Worm (Caenorhabditis elegans) whole organism, late embryonic: Measurements from ENCODE around the gene sek-1.

Source experiments
- C08G9.2 ChIP-seq: sonication (generic microtip); optimal IDR thresholded peaks from 2 replicates; lab custom pipeline; 2016; ENCODE audit warnings: mild to moderate bottlenecking, missing genetic modification characterization, moderate library complexity, missing compliant biosample characterization
- F13H6.1 ChIP-seq: sonication (generic microtip); optimal IDR thresholded peaks from 2 replicates; lab custom pipeline; 2016; ENCODE audit warnings: missing genetic modification characterization, missing compliant biosample characterization
- K02D7.2 ChIP-seq: sonication (generic microtip); optimal IDR thresholded peaks from 2 replicates; lab custom pipeline; 2017; ENCODE audit warnings: mild to moderate bottlenecking, missing genetic modification characterization, missing compliant biosample characterization
- T23F11.4 ChIP-seq: fragments of 200-800 bp; sonication (Bioruptor generic); optimal IDR thresholded peaks from 2 replicates; lab custom pipeline; 2018; ENCODE audit warnings: mild to moderate bottlenecking, missing genetic modification characterization, missing compliant biosample characterization
- ahr-1 ChIP-seq: sonication (generic microtip); optimal IDR thresholded peaks from 2 replicates; lab custom pipeline; 2016; ENCODE audit warnings: missing genetic modification characterization, missing compliant biosample characterization
- ama-1 ChIP-seq: fragments of 150-350 bp; optimal IDR thresholded peaks from 2 replicates; lab custom pipeline; 2014
- ceh-14 ChIP-seq: sonication (generic microtip); optimal IDR thresholded peaks from 2 replicates; lab custom pipeline; 2016; ENCODE audit warnings: missing genotype, missing genetic modification characterization, missing compliant biosample characterization
- ceh-18 ChIP-seq: sonication (generic microtip); optimal IDR thresholded peaks from 2 replicates; lab custom pipeline; 2016; ENCODE audit warnings: missing genetic modification characterization, missing compliant biosample characterization
- ceh-19 ChIP-seq: fragments of 200-800 bp; sonication (Bioruptor generic); optimal IDR thresholded peaks from 2 replicates; lab custom pipeline; 2018; ENCODE audit warnings: mild to moderate bottlenecking, missing genetic modification characterization, missing compliant biosample characterization
- ceh-2 ChIP-seq: sonication (generic microtip); optimal IDR thresholded peaks from 2 replicates; lab custom pipeline; 2016; ENCODE audit warnings: missing genotype, missing genetic modification characterization, missing compliant biosample characterization
- ceh-24 ChIP-seq: sonication (generic microtip); optimal IDR thresholded peaks from 2 replicates; lab custom pipeline; 2016; ENCODE audit warnings: mild to moderate bottlenecking, missing genetic modification characterization, missing compliant biosample characterization
- ceh-31 ChIP-seq: sonication (generic microtip); optimal IDR thresholded peaks from 2 replicates; lab custom pipeline; 2016; ENCODE audit warnings: missing genetic modification characterization, missing compliant biosample characterization
- ceh-48 ChIP-seq: sonication (generic microtip); optimal IDR thresholded peaks from 2 replicates; lab custom pipeline; 2016; ENCODE audit warnings: missing genetic modification characterization, inconsistent platforms, missing compliant biosample characterization
- dmd-4 ChIP-seq: sonication (generic microtip); optimal IDR thresholded peaks from 2 replicates; lab custom pipeline; 2016; ENCODE audit warnings: borderline replicate concordance, missing genetic modification characterization, missing compliant biosample characterization
- elt-2 ChIP-seq: sonication (generic microtip); optimal IDR thresholded peaks from 2 replicates; lab custom pipeline; 2016; ENCODE audit warnings: missing genetic modification reagents, missing genetic modification characterization, missing compliant biosample characterization
- ets-4 ChIP-seq: sonication (generic microtip); optimal IDR thresholded peaks from 2 replicates; lab custom pipeline; 2016; ENCODE audit warnings: missing genetic modification characterization, missing compliant biosample characterization
- fax-1 ChIP-seq: sonication (generic microtip); optimal IDR thresholded peaks from 2 replicates; lab custom pipeline; 2016; ENCODE audit warnings: missing genotype, missing genetic modification characterization, missing compliant biosample characterization
- fkh-6 ChIP-seq: sonication (generic microtip); optimal IDR thresholded peaks from 2 replicates; lab custom pipeline; 2016; ENCODE audit warnings: missing genetic modification characterization, missing compliant biosample characterization
- hlh-13 ChIP-seq: fragments of 200-800 bp; sonication (Bioruptor generic); optimal IDR thresholded peaks from 2 replicates; lab custom pipeline; 2018; ENCODE audit warnings: mild to moderate bottlenecking, missing genetic modification characterization, missing compliant biosample characterization
- hlh-15 ChIP-seq: sonication (generic microtip); optimal IDR thresholded peaks from 2 replicates; lab custom pipeline; 2016; ENCODE audit warnings: missing genetic modification characterization, missing compliant biosample characterization
- hlh-6 ChIP-seq: sonication (generic microtip); optimal IDR thresholded peaks from 2 replicates; lab custom pipeline; 2016; ENCODE audit warnings: missing genotype, missing genetic modification characterization, missing compliant biosample characterization
- hlh-8 ChIP-seq: sonication (generic microtip); optimal IDR thresholded peaks from 2 replicates; lab custom pipeline; 2016; ENCODE audit warnings: missing genotype, missing genetic modification characterization, missing compliant biosample characterization
- lim-6 ChIP-seq: sonication (generic microtip); optimal IDR thresholded peaks from 2 replicates; lab custom pipeline; 2016; ENCODE audit warnings: missing genetic modification characterization, missing compliant biosample characterization
- madf-2 ChIP-seq: sonication (generic microtip); optimal IDR thresholded peaks from 2 replicates; lab custom pipeline; 2017; ENCODE audit warnings: missing genetic modification characterization, missing compliant biosample characterization
- mec-3 ChIP-seq: sonication (generic microtip); optimal IDR thresholded peaks from 2 replicates; lab custom pipeline; 2016; ENCODE audit warnings: borderline replicate concordance, missing genetic modification characterization, missing compliant biosample characterization
- nhr-232 ChIP-seq: sonication (generic microtip); optimal IDR thresholded peaks from 2 replicates; lab custom pipeline; 2016; ENCODE audit warnings: missing genetic modification characterization, missing compliant biosample characterization
- odd-2 ChIP-seq: sonication (generic microtip); optimal IDR thresholded peaks from 2 replicates; lab custom pipeline; 2017; ENCODE audit warnings: antibody characterized with exemption, mild to moderate bottlenecking, missing genetic modification characterization, missing compliant biosample characterization
- pha-2 ChIP-seq: sonication (generic microtip); optimal IDR thresholded peaks from 2 replicates; lab custom pipeline; 2017; ENCODE audit warnings: mild to moderate bottlenecking, missing genetic modification characterization, missing compliant biosample characterization
- ref-2 ChIP-seq: sonication (generic microtip); optimal IDR thresholded peaks from 2 replicates; lab custom pipeline; 2016; ENCODE audit warnings: missing genetic modification characterization, missing compliant biosample characterization
- rnt-1 ChIP-seq: sonication (generic microtip); optimal IDR thresholded peaks from 2 replicates; lab custom pipeline; 2016; ENCODE audit warnings: missing genetic modification characterization, missing compliant biosample characterization
- sox-2 ChIP-seq: fragments of 200-800 bp; sonication (Bioruptor generic); IDR thresholded peaks from 2 replicates; pipeline ENCODE4 v1.3.6; 2022; ENCODE audit warnings: missing genetic modification reagents, missing genetic modification characterization, missing compliant biosample characterization
- sox-4 ChIP-seq: sonication (generic microtip); optimal IDR thresholded peaks from 2 replicates; lab custom pipeline; 2017; ENCODE audit warnings: mild to moderate bottlenecking, missing genetic modification characterization, inconsistent platforms, missing compliant biosample characterization
- tbx-2 ChIP-seq: sonication (generic microtip); optimal IDR thresholded peaks from 2 replicates; lab custom pipeline; 2016; ENCODE audit warnings: missing genetic modification characterization, missing compliant biosample characterization
- tbx-7 ChIP-seq: sonication (generic microtip); optimal IDR thresholded peaks from 2 replicates; lab custom pipeline; 2016; ENCODE audit warnings: missing genotype, missing genetic modification characterization, missing compliant biosample characterization
- unc-42 ChIP-seq: sonication (generic microtip); optimal IDR thresholded peaks from 2 replicates; lab custom pipeline; 2016; ENCODE audit warnings: missing genotype, missing genetic modification characterization, missing compliant biosample characterization
- unc-86 ChIP-seq: sonication (generic microtip); optimal IDR thresholded peaks from 2 replicates; lab custom pipeline; 2016; ENCODE audit warnings: missing genetic modification characterization, missing compliant biosample characterization
- zip-5 ChIP-seq: sonication (generic microtip); optimal IDR thresholded peaks from 2 replicates; lab custom pipeline; 2016; ENCODE audit warnings: missing genetic modification characterization, missing compliant biosample characterization
- ztf-16 ChIP-seq: sonication (generic microtip); optimal IDR thresholded peaks from 2 replicates; lab custom pipeline; 2017; ENCODE audit warnings: missing genetic modification characterization, missing compliant biosample characterization

Gene sek-1

DNA sequence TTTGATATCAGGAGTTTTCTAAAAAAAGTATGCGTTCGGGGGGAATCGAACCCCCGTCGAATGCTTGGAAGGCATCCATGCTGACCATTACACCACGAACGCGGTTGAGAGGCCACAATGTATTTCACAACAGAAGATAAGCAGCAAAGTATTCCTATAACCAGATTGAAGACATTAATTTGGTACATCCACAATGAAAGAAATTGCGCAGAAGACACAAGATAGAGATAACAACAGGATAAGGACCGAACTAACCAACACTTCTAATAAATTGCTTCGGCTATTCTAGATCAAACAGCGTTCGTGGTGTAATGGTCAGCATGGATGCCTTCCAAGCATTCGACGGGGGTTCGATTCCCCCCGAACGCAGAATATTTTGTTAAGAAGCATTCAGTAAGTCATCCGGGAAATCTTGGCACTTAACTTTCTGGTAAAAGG, 22.2 kb upstream of the sek-1 start (continued):
- TF ChIP-seq nhr-232 (tag; lab: Kevin White, UChicago) (peak; percentile 12), K02D7.2 (tag; lab: Kevin White, UChicago) (peak; percentile 45), ztf-16 (peak; percentile 7)

- TF ChIP-seq rnt-1 (tag; lab: Kevin White, UChicago), result peak; percentile 23
- no peak for TF ChIP-seq ahr-1 (tag; lab: Kevin White, UChicago)
- peak; percentile 79 for TF ChIP-seq ets-4 (tag; lab: Kevin White, UChicago)
- no peak for TF ChIP-seq odd-2
- no peak for TF ChIP-seq T23F11.4 (GFP tag; lab: Kevin White, UChicago)
- peak; percentile 16 for TF ChIP-seq fax-1 (tag; lab: Kevin White, UChicago)
- peak; percentile 50 for TF ChIP-seq ref-2 (tag; lab: Kevin White, UChicago)
- peak; percentile 79 for TF ChIP-seq ceh-2 (tag; lab: Kevin White, UChicago)
- peak; percentile 66 for TF ChIP-seq tbx-7 (tag; lab: Kevin White, UChicago)
- no peak for TF ChIP-seq hlh-15 (tag; lab: Kevin White, UChicago)
- TF ChIP-seq hlh-6, result no peak
- peak; percentile 88 for TF ChIP-seq C08G9.2
- no peak for TF ChIP-seq unc-86 (tag; lab: Kevin White, UChicago)
- peak; percentile 86 for TF ChIP-seq ceh-31
- no peak for TF ChIP-seq ceh-18
- no peak for TF ChIP-seq ceh-24
- TF ChIP-seq unc-42 (tag; lab: Kevin White, UChicago), result peak; percentile 21
- TF ChIP-seq ceh-19, result no peak
- peak; percentile 24 for TF ChIP-seq lim-6 (tag; lab: Kevin White, UChicago)
- TF ChIP-seq tbx-2, result peak; percentile 85
- no peak for TF ChIP-seq madf-2 (tag; lab: Kevin White, UChicago)
- peak; percentile 62 for TF ChIP-seq zip-5 (tag; lab: Kevin White, UChicago)
- peak; percentile 49 for TF ChIP-seq elt-2 (tag; lab: Kevin White, UChicago)
- no peak for TF ChIP-seq ama-1 (lab: Kevin White, UChicago)
- no peak for TF ChIP-seq pha-2 (tag; lab: Kevin White, UChicago)
- TF ChIP-seq fkh-6, result no peak
- TF ChIP-seq nhr-232 (tag; lab: Kevin White, UChicago), result no peak
- no peak for TF ChIP-seq F13H6.1 (tag; lab: Kevin White, UChicago)
- TF ChIP-seq hlh-8, result peak; percentile 48
Observed at ce11 chrX:7798248-7799020, 18.1 kb upstream of the sek-1 start, which contains the start of gene adm-4. adm-4 (minus strand) TSS chrX:7798298.

DNA sequence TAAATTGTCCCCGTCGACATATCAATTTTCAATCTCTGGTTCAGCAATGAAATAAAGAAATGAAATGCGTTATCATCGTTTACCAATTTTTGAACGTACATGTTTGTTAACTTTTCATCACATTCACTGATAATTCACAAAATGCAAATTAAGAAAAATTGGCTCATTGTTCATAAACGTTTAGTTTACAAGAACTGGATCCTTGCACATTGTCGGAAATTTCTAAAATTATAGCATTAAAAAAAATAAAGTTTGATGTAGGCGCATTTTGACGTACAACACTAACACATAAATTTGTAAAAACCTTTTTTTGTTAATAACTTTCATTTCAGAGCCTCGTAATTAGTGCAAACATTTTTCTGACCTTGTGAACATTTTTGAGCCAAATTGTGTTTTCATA, 16.9 kb upstream of the sek-1 start, which contains the start of gene gpx-7:
Gene gpx-7, minus strand, starts transcription at position 101 of the 400 bp plus-strand sequence.
- no peak for TF ChIP-seq zip-5 (tag; lab: Kevin White, UChicago)
- TF ChIP-seq hlh-13 (GFP tag; lab: Kevin White, UChicago), result no peak
- no peak for TF ChIP-seq sox-4 (tag; lab: Kevin White, UChicago)
- TF ChIP-seq K02D7.2 (tag; lab: Kevin White, UChicago), result no peak
- TF ChIP-seq ceh-14 (tag; lab: Kevin White, UChicago), result no peak
- TF ChIP-seq rnt-1 (tag; lab: Kevin White, UChicago), result no peak
- no peak for TF ChIP-seq ceh-48 (tag; lab: Kevin White, UChicago)
- TF ChIP-seq dmd-4 (tag; lab: Kevin White, UChicago), result no peak
- TF ChIP-seq tbx-7 (tag; lab: Kevin White, UChicago), result no peak
- TF ChIP-seq mec-3, result no peak
- no peak for TF ChIP-seq ref-2 (tag; lab: Kevin White, UChicago)
- no peak for TF ChIP-seq sox-2
